Worm (Caenorhabditis elegans) whole organism, L4/young adult: Measurements from ENCODE around the gene cya-1.

Experiments
- W03F9.2 ChIP-seq: fragments of 150-350 bp; optimal IDR thresholded peaks from 2 replicates; lab custom pipeline; 2014; ENCODE audit warnings: missing biosample characterization, missing genetic modification characterization
- dao-5 ChIP-seq: sonication (generic microtip); optimal IDR thresholded peaks from 2 replicates; lab custom pipeline; 2016; ENCODE audit warnings: missing genotype, missing genetic modification characterization, moderate library complexity, missing compliant biosample characterization
- him-1 ChIP-seq: sonication (generic microtip); optimal IDR thresholded peaks from 2 replicates; lab custom pipeline; 2016; ENCODE audit warnings: missing genotype, missing genetic modification reagents, missing genetic modification characterization, missing compliant biosample characterization

The cya-1 gene

ce11 chrIII:9089325-9089823, 19.7 kb downstream of the cya-1 start, which contains the start of the genes mccc-2 and mrpl-44:
TSS of gene mccc-2 (minus strand) at chrIII:9089375.
TSS of gene mrpl-44 (minus strand) at chrIII:9089375.
- TF ChIP-seq dao-5 (no peak), him-1 (tag; lab: Kevin White, UChicago) (no peak), W03F9.2 (tag; lab: Kevin White, UChicago) (no peak)

- TF ChIP-seq him-1 (tag; lab: Kevin White, UChicago) (peak; percentile 17), W03F9.2 (tag; lab: Kevin White, UChicago) (no peak)
Measured at ce11 chrIII:9084329-9084728, 24.7 kb downstream of the cya-1 start.

ce11 chrIII:9083118-9083517, 26.0 kb downstream of the cya-1 start:
- TF ChIP-seq him-1 (tag; lab: Kevin White, UChicago) (no peak), dao-5 (no peak), W03F9.2 (tag; lab: Kevin White, UChicago) (no peak)

ce11 chrIII:9081763-9082162, 27.3 kb downstream of the cya-1 start, which contains the start of gene far-2:
TSS of gene far-2 (plus strand) at chrIII:9081828.
- no peak for TF ChIP-seq dao-5
- TF ChIP-seq W03F9.2 (tag; lab: Kevin White, UChicago), result no peak
- no peak for TF ChIP-seq him-1 (tag; lab: Kevin White, UChicago)

- TF ChIP-seq dao-5 (no peak), W03F9.2 (tag; lab: Kevin White, UChicago) (no peak), him-1 (tag; lab: Kevin White, UChicago) (no peak)
Measured at ce11 chrIII:9081055-9081454, 28.0 kb downstream of the cya-1 start, which contains the start of gene far-1. TSS of gene far-1 (minus strand) at chrIII:9081179.

- TF ChIP-seq him-1 (tag; lab: Kevin White, UChicago) (no peak), W03F9.2 (tag; lab: Kevin White, UChicago) (no peak), dao-5 (no peak)
Measured at ce11 chrIII:9080127-9080526, 28.9 kb downstream of the cya-1 start.

- TF ChIP-seq dao-5, result no peak
- no peak for TF ChIP-seq him-1 (tag; lab: Kevin White, UChicago)
- TF ChIP-seq W03F9.2 (tag; lab: Kevin White, UChicago), result no peak
Measured at ce11 chrIII:9077708-9078107, 31.4 kb downstream of the cya-1 start, which contains the start of gene F02A9.1. TSS of gene F02A9.1 (minus strand) at chrIII:9077808.

- TF ChIP-seq dao-5 (no peak), W03F9.2 (tag; lab: Kevin White, UChicago) (no peak), him-1 (tag; lab: Kevin White, UChicago) (no peak)
Measured at ce11 chrIII:9075539-9075938, 33.5 kb downstream of the cya-1 start, which contains the start of gene F02A9.7. TSS of gene F02A9.7 (minus strand) at chrIII:9075639.

- TF ChIP-seq W03F9.2 (tag; lab: Kevin White, UChicago), result no peak
- no peak for TF ChIP-seq dao-5
- TF ChIP-seq him-1 (tag; lab: Kevin White, UChicago), result no peak
Measured at ce11 chrIII:9072704-9073103, 36.4 kb downstream of the cya-1 start.

ce11 chrIII:9071372-9071771, 37.7 kb downstream of the cya-1 start, which contains the start of gene lin-12:
TSS of gene lin-12 (minus strand) at chrIII:9071472.
- TF ChIP-seq him-1 (tag; lab: Kevin White, UChicago), result no peak
- no peak for TF ChIP-seq W03F9.2 (tag; lab: Kevin White, UChicago)
- TF ChIP-seq dao-5, result no peak

- TF ChIP-seq him-1 (tag; lab: Kevin White, UChicago), result no peak
- TF ChIP-seq dao-5, result no peak
- no peak for TF ChIP-seq W03F9.2 (tag; lab: Kevin White, UChicago)
Measured at ce11 chrIII:9069712-9070111, 39.4 kb downstream of the cya-1 start.

- TF ChIP-seq dao-5 (no peak), him-1 (tag; lab: Kevin White, UChicago) (no peak), W03F9.2 (tag; lab: Kevin White, UChicago) (no peak)
Measured at ce11 chrIII:9060267-9060666, 48.8 kb downstream of the cya-1 start.

ce11 chrIII:9058959-9059534, 50.0 kb downstream of the cya-1 start, which contains the start of gene gst-1:
TSS of gene gst-1 (plus strand) at chrIII:9059331.
- TF ChIP-seq dao-5, result no peak
- peak; percentile 38 for TF ChIP-seq W03F9.2 (tag; lab: Kevin White, UChicago)
- no peak for TF ChIP-seq him-1 (tag; lab: Kevin White, UChicago)
